Worm (Caenorhabditis elegans) whole organism, L4/young adult: Measurements from ENCODE around the gene ZK84.5.

ENCODE experiments used
- W03F9.2 ChIP-seq: fragments of 150-350 bp; optimal IDR thresholded peaks from 2 replicates; lab custom pipeline; 2014; ENCODE audit warnings: missing biosample characterization, missing genetic modification characterization
- dao-5 ChIP-seq: sonication (generic microtip); optimal IDR thresholded peaks from 2 replicates; lab custom pipeline; 2016; ENCODE audit warnings: missing genotype, missing genetic modification characterization, moderate library complexity, missing compliant biosample characterization
- him-1 ChIP-seq: sonication (generic microtip); optimal IDR thresholded peaks from 2 replicates; lab custom pipeline; 2016; ENCODE audit warnings: missing genotype, missing genetic modification reagents, missing genetic modification characterization, missing compliant biosample characterization

Gene ZK84.5

DNA sequence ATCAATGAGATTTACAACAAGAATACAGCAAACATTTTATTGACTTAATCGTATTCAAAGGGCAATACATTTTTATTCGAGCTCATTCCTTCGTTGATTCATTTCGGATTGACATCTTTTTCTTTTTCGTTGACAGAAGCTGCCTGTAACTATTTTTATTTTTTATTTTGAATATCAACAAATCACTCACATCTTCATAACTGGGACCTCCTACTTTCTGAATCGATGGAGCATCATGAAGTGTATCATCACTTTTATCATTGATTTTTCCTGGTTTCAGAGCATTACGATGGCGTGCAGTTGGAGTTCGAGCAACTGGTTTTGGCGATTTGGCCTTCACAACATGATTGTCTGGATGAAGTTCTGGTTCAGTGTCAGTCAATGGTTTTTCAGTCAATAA, 48.3 kb downstream of the ZK84.5 start, which contains the start of gene B0034.1:
TSS of gene B0034.1 (plus strand) at position 301 of the 400 bp plus-strand sequence.
- no peak for TF ChIP-seq W03F9.2
- TF ChIP-seq him-1 (tag; lab: Kevin White, UChicago): no peak
- TF ChIP-seq dao-5: no peak

DNA sequence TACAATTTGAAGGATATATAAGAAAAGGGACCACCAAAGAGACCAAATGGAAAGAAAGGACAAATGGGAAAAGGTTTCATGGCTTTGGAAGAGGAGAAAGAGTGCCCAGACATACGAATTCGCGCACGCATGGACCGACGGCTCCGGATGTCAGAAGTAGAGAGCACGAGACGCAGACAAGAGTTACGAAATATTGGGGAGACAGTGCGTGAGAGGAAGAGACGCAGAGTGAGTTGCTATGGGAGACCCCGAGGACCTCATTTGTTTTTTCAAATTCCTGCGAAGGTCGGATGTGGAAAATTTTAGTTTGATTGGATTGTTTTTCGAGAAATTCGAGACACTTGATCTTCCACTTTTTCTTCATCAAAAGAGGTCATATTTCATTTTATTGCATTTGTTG, 49.7 kb downstream of the ZK84.5 start:
- TF ChIP-seq him-1 (tag; lab: Kevin White, UChicago) (peak; percentile 18), dao-5 (no peak)
